Worm (Caenorhabditis elegans) whole organism, L1 larva: Measurements from ENCODE around the gene W08F4.5.

ENCODE experiments used
- C04F5.9 ChIP-seq: sonication (generic microtip); optimal IDR thresholded peaks from 2 replicates; lab custom pipeline; 2016; ENCODE audit warnings: missing genetic modification characterization, missing compliant biosample characterization
- F16B12.6 ChIP-seq: fragments of 150-350 bp; optimal IDR thresholded peaks from 2 replicates; lab custom pipeline; 2014; ENCODE audit warnings: missing biosample characterization, missing genetic modification characterization
- Y116A8C.19 ChIP-seq: sonication (generic microtip); optimal IDR thresholded peaks from 2 replicates; lab custom pipeline; 2016; ENCODE audit warnings: missing compliant biosample characterization, missing genetic modification characterization, borderline replicate concordance
- alr-1 ChIP-seq: fragments of 200-800 bp; sonication (Bioruptor generic); optimal IDR thresholded peaks from 2 replicates; lab custom pipeline; 2018; ENCODE audit warnings: borderline replicate concordance, mild to moderate bottlenecking, missing genetic modification characterization, missing compliant biosample characterization
- aly-2 ChIP-seq: fragments of 150-350 bp; optimal IDR thresholded peaks from 2 replicates; lab custom pipeline; 2014; ENCODE audit warnings: missing biosample characterization, missing genetic modification characterization
- ama-1 ChIP-seq: fragments of 150-350 bp; optimal IDR thresholded peaks from 2 replicates; lab custom pipeline; 2014
- ceh-63 ChIP-seq: fragments of 200-800 bp; sonication (Bioruptor generic); optimal IDR thresholded peaks from 2 replicates; lab custom pipeline; 2018; ENCODE audit warnings: mild to moderate bottlenecking, missing genetic modification characterization, missing compliant biosample characterization
- ceh-88 ChIP-seq: fragments of 200-800 bp; sonication (Bioruptor generic); IDR thresholded peaks from 2 replicates; pipeline ENCODE4 v1.3.6; 2022; ENCODE audit warnings: missing genetic modification characterization, missing compliant biosample characterization
- ces-1 ChIP-seq: fragments of 150-350 bp; optimal IDR thresholded peaks from 2 replicates; lab custom pipeline; 2014; ENCODE audit warnings: missing biosample characterization, missing genetic modification reagents, missing genetic modification characterization
- dpl-1 ChIP-seq, 3 experiments: fragments of 150-350 bp in 2 of 3; sonication (generic microtip) in 1 of 3; optimal IDR thresholded peaks; 2 replicates each; lab custom pipeline; 2014 to 2017; ENCODE audit warnings: missing biosample characterization in 3 of 3, missing genetic modification characterization in 3 of 3, missing genetic modification reagents in 3 of 3
- dsc-1 ChIP-seq: sonication (generic microtip); optimal IDR thresholded peaks from 2 replicates; lab custom pipeline; 2016; ENCODE audit warnings: mild to moderate bottlenecking, missing genetic modification characterization, missing compliant biosample characterization
- efl-1 ChIP-seq, 4 experiments: fragments of 150-350 bp; optimal IDR thresholded peaks in 3 of 4; peaks in 1 of 4; 1 replicate in 1 of 4; 2 replicates in 3 of 4; lab custom pipeline; 2014; ENCODE audit warnings: missing biosample characterization in 2 of 4, missing genetic modification characterization in 2 of 4, missing genetic modification reagents in 2 of 4
- egl-13 ChIP-seq: sonication (generic microtip); optimal IDR thresholded peaks from 2 replicates; lab custom pipeline; 2016; ENCODE audit warnings: missing genotype, missing genetic modification reagents, missing genetic modification characterization, missing compliant biosample characterization
- egl-27 ChIP-seq, 2 experiments: fragments of 150-350 bp in 1 of 2; sonication (generic microtip); optimal IDR thresholded peaks; 3 replicates each; lab custom pipeline; 2017 to 2018; ENCODE audit warnings: missing biosample characterization in 2 of 2, missing genetic modification characterization in 2 of 2, missing genetic modification reagents in 2 of 2
- elt-2 ChIP-seq: sonication (generic microtip); optimal IDR thresholded peaks from 2 replicates; lab custom pipeline; 2016; ENCODE audit warnings: missing genetic modification characterization, mild to moderate bottlenecking, inconsistent platforms, missing compliant biosample characterization, missing genetic modification reagents
- elt-3 ChIP-seq, 6 experiments: fragments of 150-350 bp in 1 of 6; sonication (generic microtip); optimal IDR thresholded peaks; 2 replicates each; lab custom pipeline; 2017 to 2018; ENCODE audit warnings: missing biosample characterization in 6 of 6, missing genetic modification characterization in 6 of 6, inconsistent platforms in 1 of 6
- ets-5 ChIP-seq: fragments of 200-800 bp; sonication (Bioruptor generic); IDR thresholded peaks from 2 replicates; pipeline ENCODE4 v1.3.6; 2022; ENCODE audit warnings: missing genetic modification characterization, missing compliant biosample characterization
- grh-1 ChIP-seq: fragments of 200-800 bp; sonication (Bioruptor generic); IDR thresholded peaks from 2 replicates; pipeline ENCODE4 v1.3.6; 2022; ENCODE audit warnings: missing genetic modification reagents, missing genetic modification characterization, missing compliant biosample characterization
- hlh-4 ChIP-seq: sonication (generic microtip); optimal IDR thresholded peaks from 2 replicates; lab custom pipeline; 2016; ENCODE audit warnings: mild to moderate bottlenecking, missing genetic modification characterization, missing compliant biosample characterization
- irx-1 ChIP-seq: sonication (generic microtip); optimal IDR thresholded peaks from 2 replicates; lab custom pipeline; 2016; ENCODE audit warnings: missing genetic modification characterization, missing compliant biosample characterization
- isw-1 ChIP-seq: fragments of 200-800 bp; sonication (Bioruptor generic); IDR thresholded peaks from 2 replicates; pipeline ENCODE4 v1.3.6; 2022; ENCODE audit warnings: missing genetic modification characterization, missing compliant biosample characterization
- lin-15B ChIP-seq: fragments of 150-350 bp; sonication (generic microtip); optimal IDR thresholded peaks from 3 replicates; lab custom pipeline; 2014; ENCODE audit warnings: missing biosample characterization, missing genetic modification characterization
- lsy-2 ChIP-seq, 2 experiments: fragments of 150-350 bp; optimal IDR thresholded peaks; 2 replicates each; lab custom pipeline; 2014; ENCODE audit warnings: missing biosample characterization in 2 of 2, missing genetic modification characterization in 2 of 2
- mab-9 ChIP-seq: fragments of 200-800 bp; sonication (Bioruptor generic); IDR thresholded peaks from 2 replicates; pipeline ENCODE4 v1.3.6; 2022; ENCODE audit warnings: missing genetic modification reagents, missing genetic modification characterization, missing compliant biosample characterization
- nhr-12 ChIP-seq: sonication (generic microtip); optimal IDR thresholded peaks from 2 replicates; lab custom pipeline; 2017; ENCODE audit warnings: missing biosample characterization, missing genetic modification characterization
- nhr-47 ChIP-seq: sonication (generic microtip); optimal IDR thresholded peaks from 2 replicates; lab custom pipeline; 2016; ENCODE audit warnings: mild to moderate bottlenecking, missing genetic modification characterization, moderate library complexity, missing compliant biosample characterization
- nhr-71 ChIP-seq: sonication (generic microtip); optimal IDR thresholded peaks from 2 replicates; lab custom pipeline; 2016; ENCODE audit warnings: mild to moderate bottlenecking, missing genetic modification characterization, moderate library complexity, missing compliant biosample characterization
- nhr-76 ChIP-seq: sonication (generic microtip); optimal IDR thresholded peaks from 2 replicates; lab custom pipeline; 2017; ENCODE audit warnings: missing biosample characterization, missing genetic modification characterization
- nhr-77 ChIP-seq: fragments of 150-350 bp; optimal IDR thresholded peaks from 2 replicates; lab custom pipeline; 2014; ENCODE audit warnings: missing biosample characterization, missing genetic modification characterization
- skn-1 ChIP-seq: fragments of 150-350 bp; optimal IDR thresholded peaks from 2 replicates; lab custom pipeline; 2014; ENCODE audit warnings: missing biosample characterization, missing genetic modification characterization
- snu-23 ChIP-seq: sonication (generic microtip); optimal IDR thresholded peaks from 2 replicates; lab custom pipeline; 2016; ENCODE audit warnings: missing genetic modification characterization, missing compliant biosample characterization
- tbx-2 ChIP-seq: sonication (generic microtip); optimal IDR thresholded peaks from 2 replicates; lab custom pipeline; 2016; ENCODE audit warnings: missing genetic modification characterization, missing compliant biosample characterization
- unc-130 ChIP-seq: fragments of 150-350 bp; optimal IDR thresholded peaks from 2 replicates; lab custom pipeline; 2017; ENCODE audit warnings: missing biosample characterization, missing genetic modification characterization, inconsistent platforms
- unc-62 ChIP-seq: fragments of 150-350 bp; optimal IDR thresholded peaks from 2 replicates; lab custom pipeline; 2014; ENCODE audit warnings: missing biosample characterization, missing genetic modification reagents, missing genetic modification characterization
- unc-86 ChIP-seq: sonication (generic microtip); optimal IDR thresholded peaks from 2 replicates; lab custom pipeline; 2016; ENCODE audit warnings: missing genetic modification characterization, missing compliant biosample characterization
- zag-1 ChIP-seq: fragments of 150-350 bp; optimal IDR thresholded peaks from 2 replicates; lab custom pipeline; 2014; ENCODE audit warnings: missing biosample characterization, missing genetic modification characterization
- zip-4 ChIP-seq: fragments of 200-800 bp; sonication (Bioruptor generic); optimal IDR thresholded peaks from 2 replicates; lab custom pipeline; 2018; ENCODE audit warnings: mild to moderate bottlenecking, missing genetic modification characterization, moderate library complexity, missing compliant biosample characterization

Gene W08F4.5

ce11 chrII:591110-591509, 22.4 kb upstream of the W08F4.5 start, which contains the start of gene W08F4.10:
TSS of gene W08F4.10 (minus strand) at chrII:591210.
- no peak for TF ChIP-seq ets-5 (GFP tag; lab: Robert Waterston, UW)
- TF ChIP-seq efl-1 (optimal IDR thresholded peaks at IDR 0.05; lab: Kevin White, UChicago), result no peak
- peak in 1 of 2 experiments; percentile 13 for TF ChIP-seq efl-1 (GFP tag; optimal IDR thresholded peaks at IDR 0.05 in 1 of 2; lab: Kevin White, UChicago)
- no peak for TF ChIP-seq elt-3 (tag; optimal IDR thresholded peaks at IDR 0.05; lab: Kevin White, UChicago)
- TF ChIP-seq irx-1, result no peak
- no peak for TF ChIP-seq alr-1
- TF ChIP-seq ceh-88, result no peak

ce11 chrII:587533-587932, 18.9 kb upstream of the W08F4.5 start, which contains the start of gene fbxb-34:
TSS of gene fbxb-34 (plus strand) at chrII:587833.
- no peak for TF ChIP-seq nhr-12 (tag; lab: Kevin White, UChicago)
- no peak for TF ChIP-seq dpl-1 (GFP tag; optimal IDR thresholded peaks at IDR 0.05; lab: Kevin White, UChicago)
- no peak for TF ChIP-seq unc-62 (GFP tag; lab: Kevin White, UChicago)
- no peak for TF ChIP-seq grh-1
- no peak for TF ChIP-seq elt-2 (tag; lab: Kevin White, UChicago)
- TF ChIP-seq ama-1 (lab: Kevin White, UChicago), result no peak
- no peak for TF ChIP-seq dsc-1
- TF ChIP-seq ceh-88, result no peak
- TF ChIP-seq F16B12.6 (tag; lab: Kevin White, UChicago), result no peak
- TF ChIP-seq ceh-63, result no peak
- no peak for TF ChIP-seq isw-1 (GFP tag; lab: Robert Waterston, UW)
- no peak for TF ChIP-seq nhr-77 (tag; lab: Kevin White, UChicago)
- TF ChIP-seq nhr-71 (tag; lab: Kevin White, UChicago), result no peak
- no peak for TF ChIP-seq lsy-2 (tag; optimal IDR thresholded peaks at IDR 0.05; lab: Kevin White, UChicago)
- no peak for TF ChIP-seq lin-15B (tag; lab: Kevin White, UChicago)
- no peak for TF ChIP-seq alr-1
- no peak for TF ChIP-seq zip-4

- no peak for TF ChIP-seq tbx-2
- TF ChIP-seq skn-1 (tag; lab: Kevin White, UChicago), result no peak
- TF ChIP-seq aly-2 (tag; lab: Kevin White, UChicago), result no peak
- TF ChIP-seq Y116A8C.19, result no peak
- TF ChIP-seq egl-13 (tag; lab: Kevin White, UChicago), result no peak
- no peak for TF ChIP-seq zag-1 (tag; lab: Kevin White, UChicago)
- no peak for TF ChIP-seq isw-1 (GFP tag; lab: Robert Waterston, UW)
- no peak for TF ChIP-seq egl-27 (tag; optimal IDR thresholded peaks at IDR 0.05; lab: Kevin White, UChicago)
- no peak for TF ChIP-seq dpl-1 (GFP tag; optimal IDR thresholded peaks at IDR 0.05; lab: Kevin White, UChicago)
Measured at ce11 chrII:584321-584848, 15.7 kb upstream of the W08F4.5 start, which contains the start of the genes W08F4.12 and W08F4.13. TSS of gene W08F4.12 (minus strand) at chrII:584421. TSS of gene W08F4.13 (plus strand) at chrII:584798.

- no peak for TF ChIP-seq unc-130
- no peak for TF ChIP-seq C04F5.9 (tag; lab: Kevin White, UChicago)
- no peak for TF ChIP-seq mab-9 (GFP tag; lab: Robert Waterston, UW)
- no peak for TF ChIP-seq egl-27 (tag; optimal IDR thresholded peaks at IDR 0.05; lab: Kevin White, UChicago)
- no peak for TF ChIP-seq elt-3 (tag; optimal IDR thresholded peaks at IDR 0.05; lab: Kevin White, UChicago)
- TF ChIP-seq unc-86 (tag; lab: Kevin White, UChicago), result no peak
- no peak for TF ChIP-seq ces-1 (GFP tag; lab: Kevin White, UChicago)
- no peak for TF ChIP-seq aly-2 (tag; lab: Kevin White, UChicago)
- no peak for TF ChIP-seq snu-23 (GFP tag; lab: Kevin White, UChicago)
- no peak for TF ChIP-seq nhr-47 (tag; lab: Kevin White, UChicago)
- no peak for TF ChIP-seq nhr-76 (tag; lab: Kevin White, UChicago)
- no peak for TF ChIP-seq hlh-4
Measured at ce11 chrII:582649-583048, 14.0 kb upstream of the W08F4.5 start, which contains the start of gene fbxb-14. TSS of gene fbxb-14 (minus strand) at chrII:582749.
